4 fruit fly cellular contexts compared by ENCODE assay signal in genomic region chr2L:12519216-12519615, dm6.
TF ChIP-seq lines count a peak whose summit lies in the region.

No protein-coding gene starts in this region.

- TF ChIP-seq CTCF in whole organism, embryonic (GFP tag; optimal IDR thresholded peaks at IDR 0.05; lab: Kevin White, UChicago), result no peak

TF ChIP-seq in whole organism, adult, 20 proteins besides CTCF, POLR2A, EP300 and RAD21:
- TF ChIP-seq Clk (GFP tag; optimal IDR thresholded peaks at IDR 0.05; lab: Kevin White, UChicago) (no peak), tj (GFP tag; optimal IDR thresholded peaks at IDR 0.05; lab: Kevin White, UChicago) (peak; percentile 33)

TF ChIP-seq in whole organism, embryonic, 481 proteins besides CTCF, POLR2A, EP300 and RAD21:
- TF ChIP-seq chinmo (GFP tag; IDR thresholded peaks at IDR 0.05; lab: Robert Waterston, UW; ENCODE audit: partially characterized antibody) (0 out of 4 replicates have a peak, but pooled peaks have one; percentile 14), crol (GFP tag; IDR thresholded peaks at IDR 0.05; lab: Robert Waterston, UW) (peak; percentile 64), gro (GFP tag; optimal IDR thresholded peaks at IDR 0.05; lab: Kevin White, UChicago) (no peak), CG15696 (tag; optimal IDR thresholded peaks at IDR 0.05; lab: Kevin White, UChicago) (no peak), aop (GFP tag; IDR thresholded peaks at IDR 0.05; lab: Robert Waterston, UW) (no peak), Oli (tag; optimal IDR thresholded peaks at IDR 0.05; lab: Kevin White, UChicago) (no peak)

TF ChIP-seq in whole organism, prepupa, 60 proteins besides CTCF, POLR2A, EP300 and RAD21:
- TF ChIP-seq CG8119 (GFP tag; IDR thresholded peaks at IDR 0.05; lab: Robert Waterston, UW) (0 out of 3 replicates have a peak, but pooled peaks have one; percentile 19), ss (GFP tag; optimal IDR thresholded peaks at IDR 0.05; lab: Kevin White, UChicago) (no peak)

TF ChIP-seq in whole organism, pupa, 21 proteins besides CTCF, POLR2A, EP300 and RAD21:
- TF ChIP-seq Pif1A (GFP tag; optimal IDR thresholded peaks at IDR 0.05; lab: Kevin White, UChicago) (no peak), CG4496 (GFP tag; IDR thresholded peaks at IDR 0.05; lab: Robert Waterston, UW) (peak; percentile 52; the same call in 1 of the 3 replicates)
